Worm (Caenorhabditis elegans): ENCODE data around the gene algn-11.

The algn-11 gene

ce11 chrIII:7335220-7335619 lies 44.9 kb upstream of the algn-11 start, which contains the start of gene F56C9.10 (continued):
- TF ChIP-seq gmeb-2 (tag; optimal IDR thresholded peaks at IDR 0.05), result no peak
- no peak for TF ChIP-seq sox-2 (GFP tag; IDR thresholded peaks at IDR 0.05)
- no peak for TF ChIP-seq fkh-6 (tag; optimal IDR thresholded peaks at IDR 0.05)
- TF ChIP-seq unc-55 (GFP tag; optimal IDR thresholded peaks at IDR 0.05), result peak; percentile 89
- TF ChIP-seq hlh-8 (tag; optimal IDR thresholded peaks at IDR 0.05), result peak; percentile 51
- TF ChIP-seq fax-1 (tag; optimal IDR thresholded peaks at IDR 0.05), result no peak
- peak; percentile 57 for TF ChIP-seq tbx-2 (tag; optimal IDR thresholded peaks at IDR 0.05)
- no peak for TF ChIP-seq pha-4 (tag; optimal IDR thresholded peaks at IDR 0.05)
- no peak for TF ChIP-seq eyg-1 (tag; optimal IDR thresholded peaks at IDR 0.05)
- TF ChIP-seq hlh-30 (tag; optimal IDR thresholded peaks at IDR 0.05; ENCODE audit: insufficient read depth), result peak; percentile 99
- TF ChIP-seq K02D7.2 (tag; optimal IDR thresholded peaks at IDR 0.05), result no peak
- TF ChIP-seq hlh-6 (tag; optimal IDR thresholded peaks at IDR 0.05), result no peak

DNA sequence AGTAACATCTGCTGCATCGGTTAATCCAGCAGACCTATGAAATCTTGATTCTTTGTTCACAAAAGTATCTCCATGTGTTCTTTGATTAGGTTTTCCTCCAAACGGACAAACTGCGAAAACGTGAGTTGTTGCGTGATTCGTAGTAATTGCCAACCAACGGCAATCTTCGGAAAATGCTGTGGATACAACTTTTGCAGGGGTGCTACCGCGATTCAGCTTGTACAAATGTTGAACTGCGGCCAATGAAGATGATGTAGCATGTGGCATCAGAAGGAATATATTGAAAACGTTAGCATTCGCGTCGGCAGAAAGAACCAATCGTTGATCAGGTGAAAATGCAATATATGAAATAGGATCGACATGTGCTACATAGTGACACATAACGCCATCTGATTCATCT lies 41.3 kb upstream of the algn-11 start:
- no peak for TF ChIP-seq ceh-19 (GFP tag; optimal IDR thresholded peaks at IDR 0.05)
- no peak for TF ChIP-seq unc-86 (tag; optimal IDR thresholded peaks at IDR 0.05)
- no peak for TF ChIP-seq eyg-1 (tag; optimal IDR thresholded peaks at IDR 0.05)
- no peak for TF ChIP-seq pqm-1 (tag; optimal IDR thresholded peaks at IDR 0.05)
- no peak for TF ChIP-seq lin-11 (tag; optimal IDR thresholded peaks at IDR 0.05)
- TF ChIP-seq C38D4.7 (GFP tag; optimal IDR thresholded peaks at IDR 0.05), result no peak
- no peak for TF ChIP-seq F13H6.1 (tag; optimal IDR thresholded peaks at IDR 0.05)
- no peak for TF ChIP-seq sox-2 (GFP tag; IDR thresholded peaks at IDR 0.05)
- TF ChIP-seq K02D7.2 (tag; optimal IDR thresholded peaks at IDR 0.05), result no peak
- TF ChIP-seq ceh-14 (tag; optimal IDR thresholded peaks at IDR 0.05), result no peak
- TF ChIP-seq pag-3 (tag; optimal IDR thresholded peaks at IDR 0.05; ENCODE audit: borderline replicate concordance), result no peak
- TF ChIP-seq hlh-6 (tag; optimal IDR thresholded peaks at IDR 0.05), result no peak
- no peak for TF ChIP-seq tbx-7 (tag; optimal IDR thresholded peaks at IDR 0.05)
- no peak for TF ChIP-seq madf-2 (tag; optimal IDR thresholded peaks at IDR 0.05)
- TF ChIP-seq sox-4 (tag; optimal IDR thresholded peaks at IDR 0.05), result no peak
- no peak for TF ChIP-seq fkh-6 (tag; optimal IDR thresholded peaks at IDR 0.05)
- no peak for TF ChIP-seq zip-5 (tag; optimal IDR thresholded peaks at IDR 0.05)
- no peak for TF ChIP-seq ttx-3 (tag; optimal IDR thresholded peaks at IDR 0.05)
- TF ChIP-seq npax-4 (tag; optimal IDR thresholded peaks at IDR 0.05), result no peak

DNA sequence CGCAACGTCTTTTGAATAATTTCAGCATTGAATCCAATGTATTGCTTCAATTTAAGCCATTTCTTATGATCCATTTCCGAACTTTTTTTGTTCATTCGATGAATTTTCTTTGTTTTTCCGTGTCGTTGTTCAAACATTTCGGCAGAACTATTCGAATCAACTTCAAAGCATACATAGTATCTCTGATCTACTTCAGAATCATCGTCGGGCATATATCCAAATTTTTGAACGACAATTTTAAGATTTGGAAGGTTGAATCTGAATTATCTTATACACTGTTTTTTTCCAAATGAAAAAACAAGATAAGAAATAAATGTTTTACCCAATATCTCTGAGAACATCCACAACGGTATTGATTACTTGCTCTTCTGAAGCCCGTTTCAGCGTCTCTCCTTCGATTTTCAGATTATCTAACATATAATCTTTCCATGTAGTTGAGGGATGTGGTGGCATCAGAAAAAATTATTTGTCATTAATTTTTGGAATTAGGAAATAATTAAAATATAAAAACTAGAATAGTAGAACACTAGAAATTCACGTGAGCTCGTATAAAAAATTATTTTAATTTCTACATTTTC lies 38.9 kb upstream of the algn-11 start, which contains the start of gene lab-2:
Gene lab-2 (minus strand): TSS at position 453 of the 578 bp plus-strand sequence.
- TF ChIP-seq ceh-18 (tag; optimal IDR thresholded peaks at IDR 0.05) (no peak), npax-4 (tag; optimal IDR thresholded peaks at IDR 0.05) (no peak), madf-2 (tag; optimal IDR thresholded peaks at IDR 0.05) (no peak), mec-3 (tag; optimal IDR thresholded peaks at IDR 0.05; ENCODE audit: borderline replicate concordance) (no peak), F13H6.1 (tag; optimal IDR thresholded peaks at IDR 0.05) (no peak), tbx-7 (tag; optimal IDR thresholded peaks at IDR 0.05) (no peak), ama-1 (optimal IDR thresholded peaks at IDR 0.05) (no peak), lim-6 (tag; optimal IDR thresholded peaks at IDR 0.05) (no peak), sox-2 (GFP tag; IDR thresholded peaks at IDR 0.05) (no peak), ceh-45 (GFP tag; IDR thresholded peaks at IDR 0.05) (no peak), ref-2 (tag; optimal IDR thresholded peaks at IDR 0.05) (no peak), eyg-1 (tag; optimal IDR thresholded peaks at IDR 0.05) (no peak), nhr-232 (tag; optimal IDR thresholded peaks at IDR 0.05) (no peak), ceh-19 (GFP tag; optimal IDR thresholded peaks at IDR 0.05) (no peak), sdc-2 (tag; optimal IDR thresholded peaks at IDR 0.05) (no peak), zip-5 (tag; optimal IDR thresholded peaks at IDR 0.05) (no peak), pros-1 (tag; optimal IDR thresholded peaks at IDR 0.05) (no peak), ahr-1 (tag; optimal IDR thresholded peaks at IDR 0.05) (no peak), fkh-6 (tag; optimal IDR thresholded peaks at IDR 0.05) (no peak), ceh-34 (tag; optimal IDR thresholded peaks at IDR 0.05) (no peak)

- TF ChIP-seq nfya-1 (tag; optimal IDR thresholded peaks at IDR 0.05) (no peak), odd-2 (tag; optimal IDR thresholded peaks at IDR 0.05) (no peak), ref-2 (tag; optimal IDR thresholded peaks at IDR 0.05) (no peak), ztf-16 (tag; optimal IDR thresholded peaks at IDR 0.05) (no peak), ahr-1 (tag; optimal IDR thresholded peaks at IDR 0.05) (no peak), tbx-2 (tag; optimal IDR thresholded peaks at IDR 0.05) (no peak), unc-86 (tag; optimal IDR thresholded peaks at IDR 0.05) (no peak), pag-3 (tag; optimal IDR thresholded peaks at IDR 0.05; ENCODE audit: borderline replicate concordance) (no peak), ceh-24 (tag; optimal IDR thresholded peaks at IDR 0.05) (no peak), ceh-22 (tag; optimal IDR thresholded peaks at IDR 0.05) (no peak), nhr-232 (tag; optimal IDR thresholded peaks at IDR 0.05) (no peak), nhr-11 (tag; optimal IDR thresholded peaks at IDR 0.05) (no peak), unc-55 (GFP tag; optimal IDR thresholded peaks at IDR 0.05) (no peak), C38D4.7 (GFP tag; optimal IDR thresholded peaks at IDR 0.05) (no peak), F13H6.1 (tag; optimal IDR thresholded peaks at IDR 0.05) (no peak), tbx-7 (tag; optimal IDR thresholded peaks at IDR 0.05) (no peak)
Observed at ce11 chrIII:7323331-7323730, 33.0 kb upstream of the algn-11 start.
